Fruit fly (Drosophila melanogaster): Measurements from ENCODE around the gene Seipin.

- TF ChIP-seq h (optimal IDR thresholded peaks at IDR 0.05) (no peak), insv (optimal IDR thresholded peaks at IDR 0.05) (no peak), psq (optimal IDR thresholded peaks at IDR 0.05) (no peak), ttk (optimal IDR thresholded peaks at IDR 0.05) (no peak)
Measured at dm6 chrX:2636825-2637535, 17.4 kb downstream of the Seipin start.

All from Kc167 (cell line).